Worm (Caenorhabditis elegans) whole organism, young adult: ENCODE results near the gene Y43F8B.23.

Source experiments
- B0336.3 ChIP-seq: fragments of 200-800 bp; sonication (Bioruptor generic); IDR thresholded peaks from 2 replicates; pipeline ENCODE4 v1.3.6; 2022; ENCODE audit warnings: missing genetic modification characterization, missing compliant biosample characterization
- F57C9.4 ChIP-seq: sonication (generic microtip); optimal IDR thresholded peaks from 2 replicates; lab custom pipeline; 2017; ENCODE audit warnings: mild to moderate bottlenecking, missing genetic modification characterization, missing compliant biosample characterization
- hmg-20 ChIP-seq: fragments of 200-800 bp; sonication (Bioruptor generic); IDR thresholded peaks from 2 replicates; pipeline ENCODE4 v1.3.6; 2022; ENCODE audit warnings: missing genetic modification reagents, missing genetic modification characterization, missing compliant biosample characterization
- lin-40 ChIP-seq: sonication (generic microtip); optimal IDR thresholded peaks from 2 replicates; lab custom pipeline; 2016; ENCODE audit warnings: missing genetic modification characterization, mild to moderate bottlenecking, missing compliant biosample characterization, missing genotype, missing genetic modification reagents
- nfyb-1 ChIP-seq: fragments of 200-800 bp; sonication (Bioruptor generic); IDR thresholded peaks from 2 replicates; pipeline ENCODE4 v1.3.6; 2022; ENCODE audit warnings: missing genetic modification reagents, missing genetic modification characterization, missing compliant biosample characterization
- unc-62 ChIP-seq: fragments of 150-350 bp; optimal IDR thresholded peaks from 2 replicates; lab custom pipeline; 2014; ENCODE audit warnings: missing biosample characterization, missing genetic modification reagents, missing genetic modification characterization
- ztf-25 ChIP-seq: fragments of 200-800 bp; sonication (Bioruptor generic); IDR thresholded peaks from 2 replicates; pipeline ENCODE4 v1.3.6; 2022; ENCODE audit warnings: missing genetic modification reagents, missing genetic modification characterization, missing compliant biosample characterization
- ztf-28 ChIP-seq: fragments of 200-800 bp; sonication (Bioruptor generic); IDR thresholded peaks from 2 replicates; pipeline ENCODE4 v1.3.6; 2022; ENCODE audit warnings: missing genetic modification reagents, missing genetic modification characterization, missing compliant biosample characterization
- ztf-3 ChIP-seq: fragments of 200-800 bp; sonication (Bioruptor generic); optimal IDR thresholded peaks from 2 replicates; lab custom pipeline; 2018; ENCODE audit warnings: mild to moderate bottlenecking, missing genetic modification characterization, missing compliant biosample characterization

DNA sequence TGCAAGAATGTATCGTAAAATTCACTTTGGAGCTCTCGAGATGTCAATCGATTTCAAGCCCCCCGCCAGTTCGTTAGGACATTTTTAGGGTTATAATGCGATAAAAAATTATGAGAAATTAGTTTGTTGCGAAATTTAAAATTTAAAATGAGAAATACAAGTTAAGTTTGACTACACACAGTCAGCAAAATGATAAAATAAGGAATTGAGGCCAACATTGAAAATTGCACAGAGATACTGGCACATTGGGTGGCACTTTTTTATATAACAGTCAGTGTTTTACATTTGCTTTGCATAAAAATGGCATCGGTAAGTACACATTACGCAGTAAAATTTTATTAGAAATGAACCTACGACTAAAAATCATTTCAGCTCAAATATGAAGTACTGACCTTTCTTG is 635 bp upstream of the Y43F8B.23 start, which contains the start of gene Y43F8B.12:
- TF ChIP-seq ztf-3 (GFP tag; lab: Kevin White, UChicago) (no peak), ztf-28 (GFP tag; lab: Robert Waterston, UW) (no peak), lin-40 (tag; lab: Kevin White, UChicago) (no peak), nfyb-1 (GFP tag; lab: Robert Waterston, UW) (no peak), B0336.3 (GFP tag; lab: Robert Waterston, UW) (no peak), F57C9.4 (tag; lab: Kevin White, UChicago) (no peak), unc-62 (GFP tag; lab: Kevin White, UChicago) (no peak), ztf-25 (no peak), hmg-20 (GFP tag; lab: Robert Waterston, UW) (no peak)
